Fruit fly (Drosophila melanogaster) whole organism, embryonic: ENCODE measurements around the gene Rpn2.
A peak's percentile ranks its signal among the peaks of the same experiment; 100 is the strongest.

ENCODE experiments used
- Abd-B ChIP-seq: fragments of 200-800 bp; sonication (Bioruptor generic); optimal IDR thresholded peaks from 2 replicates; lab custom pipeline; 2018; ENCODE audit warnings: missing biosample characterization, mild to moderate bottlenecking, missing genetic modification characterization, moderate library complexity
- CG10321 ChIP-seq: fragments of 200-800 bp; sonication (Bioruptor generic); IDR thresholded peaks from 2 replicates; pipeline ENCODE4 v1.3.6; 2022; ENCODE audit warnings: missing biosample characterization, missing genetic modification characterization
- CG11093 ChIP-seq: fragments of 200-800 bp; sonication (Bioruptor generic); IDR thresholded peaks from 3 replicates; pipeline ENCODE4 v1.3.6; 2022; ENCODE audit warnings: missing biosample characterization, missing genetic modification characterization
- CG11247 ChIP-seq: fragments of 200-800 bp; sonication (Bioruptor generic); IDR thresholded peaks from 2 replicates; pipeline ENCODE4 v1.3.6; 2022; ENCODE audit warnings: missing biosample characterization, missing genetic modification characterization
- CG12219 ChIP-seq: fragments of 200-800 bp; sonication (Bioruptor generic); optimal IDR thresholded peaks from 3 replicates; lab custom pipeline; 2018; ENCODE audit warnings: missing biosample characterization, mild to moderate bottlenecking, missing genetic modification characterization
- CG12236 ChIP-seq: fragments of 200-800 bp; sonication (Bioruptor generic); optimal IDR thresholded peaks from 2 replicates; lab custom pipeline; 2016; ENCODE audit warnings: missing biosample characterization, missing genetic modification characterization
- CG13775 ChIP-seq: fragments of 200-800 bp; sonication (Bioruptor generic); optimal IDR thresholded peaks from 3 replicates; lab custom pipeline; 2017; ENCODE audit warnings: missing biosample characterization, mild to moderate bottlenecking, missing genetic modification characterization
- CG14441 ChIP-seq: fragments of 200-800 bp; sonication (Bioruptor generic); IDR thresholded peaks from 2 replicates; pipeline ENCODE4 v1.3.6; 2022; ENCODE audit warnings: missing biosample characterization, missing genetic modification characterization
- CG16779 ChIP-seq: fragments of 200-800 bp; sonication (Bioruptor generic); IDR thresholded peaks from 2 replicates; pipeline ENCODE4 v1.3.6; 2022; ENCODE audit warnings: missing biosample characterization, missing genetic modification characterization
- CG1792 ChIP-seq: fragments of 200-800 bp; sonication (Bioruptor generic); optimal IDR thresholded peaks from 2 replicates; lab custom pipeline; 2016; ENCODE audit warnings: missing biosample characterization, missing genetic modification characterization
- CG2116 ChIP-seq: fragments of 200-800 bp; sonication (Bioruptor generic); optimal IDR thresholded peaks from 3 replicates; lab custom pipeline; 2018; ENCODE audit warnings: missing biosample characterization, mild to moderate bottlenecking, missing genetic modification characterization
- CG30403 ChIP-seq: fragments of 200-800 bp; sonication (Bioruptor generic); optimal IDR thresholded peaks from 3 replicates; lab custom pipeline; 2016; ENCODE audit warnings: missing biosample characterization, missing genetic modification characterization
- CG3995 ChIP-seq: fragments of 200-800 bp; sonication (Bioruptor generic); optimal IDR thresholded peaks from 3 replicates; lab custom pipeline; 2016; ENCODE audit warnings: missing biosample characterization, missing genetic modification characterization
- CG42726 ChIP-seq: fragments of 200-800 bp; sonication (Bioruptor generic); IDR thresholded peaks from 2 replicates; pipeline ENCODE4 v1.3.6; 2022; ENCODE audit warnings: missing biosample characterization, missing genetic modification characterization; ENCODE audit not compliant: partially characterized antibody
- CG4328 ChIP-seq: fragments of 200-800 bp; sonication (Bioruptor generic); optimal IDR thresholded peaks from 3 replicates; lab custom pipeline; 2017; ENCODE audit warnings: missing biosample characterization, missing genetic modification reagents, missing genetic modification characterization
- CG8944 ChIP-seq: fragments of 200-800 bp; sonication (Bioruptor generic); optimal IDR thresholded peaks from 3 replicates; lab custom pipeline; 2016; ENCODE audit warnings: missing biosample characterization, missing genetic modification characterization
- CG9215 ChIP-seq: fragments of 200-800 bp; sonication (Bioruptor generic); IDR thresholded peaks from 2 replicates; pipeline ENCODE4 v1.3.6; 2022; ENCODE audit warnings: missing biosample characterization, missing genetic modification characterization
- Dad ChIP-seq: fragments of 200-800 bp; sonication (Bioruptor generic); optimal IDR thresholded peaks from 3 replicates; lab custom pipeline; 2016; ENCODE audit warnings: missing biosample characterization, missing genetic modification characterization
- Dek ChIP-seq: fragments of 200-800 bp; sonication (Bioruptor generic); optimal IDR thresholded peaks from 3 replicates; lab custom pipeline; 2019; ENCODE audit warnings: missing biosample characterization, mild to moderate bottlenecking, missing genetic modification characterization, moderate library complexity
- Dip2 ChIP-seq: fragments of 200-800 bp; sonication (Bioruptor generic); IDR thresholded peaks from 2 replicates; pipeline ENCODE4 v1.3.6; 2022; ENCODE audit warnings: missing biosample characterization, missing genetic modification characterization
- Fer3 ChIP-seq: fragments of 200-800 bp; sonication (Bioruptor generic); optimal IDR thresholded peaks from 2 replicates; lab custom pipeline; 2018; ENCODE audit warnings: missing biosample characterization, mild to moderate bottlenecking, missing genetic modification characterization, moderate library complexity
- HLH4C ChIP-seq: fragments of 200-800 bp; sonication (Bioruptor generic); IDR thresholded peaks from 3 replicates; pipeline ENCODE4 v1.3.6; 2022; ENCODE audit warnings: missing biosample characterization, missing genetic modification characterization; ENCODE audit not compliant: partially characterized antibody
- Hr78 ChIP-seq, 2 experiments: fragments of 200-800 bp in 1 of 2; fragments of >200 bp in 1 of 2; sonication (Bioruptor generic) in 1 of 2; optimal IDR thresholded peaks; 2 replicates each; lab custom pipeline; 2017 to 2019; ENCODE audit warnings: missing biosample characterization in 2 of 2, missing genetic modification characterization in 2 of 2, mild to moderate bottlenecking in 1 of 2, moderate library complexity in 1 of 2
- MTF-1 ChIP-seq: fragments of 200-800 bp; sonication (Bioruptor generic); optimal IDR thresholded peaks from 2 replicates; lab custom pipeline; 2018; ENCODE audit warnings: missing biosample characterization, mild to moderate bottlenecking, missing genetic modification characterization, borderline replicate concordance
- Max ChIP-seq: fragments of 200-800 bp; sonication (Bioruptor generic); optimal IDR thresholded peaks from 2 replicates; lab custom pipeline; 2016; ENCODE audit warnings: missing biosample characterization, mild to moderate bottlenecking, missing genetic modification characterization
- Meics ChIP-seq: fragments of 200-800 bp; sonication (Bioruptor generic); optimal IDR thresholded peaks from 2 replicates; lab custom pipeline; 2017; ENCODE audit warnings: missing biosample characterization, mild to moderate bottlenecking, missing genetic modification characterization
- NC2α ChIP-seq: fragments of 200-800 bp; sonication (Bioruptor generic); optimal IDR thresholded peaks from 2 replicates; lab custom pipeline; 2016; ENCODE audit warnings: missing biosample characterization, missing genetic modification characterization
- NC2β ChIP-seq: fragments of 200-800 bp; sonication (Bioruptor generic); optimal IDR thresholded peaks from 2 replicates; lab custom pipeline; 2016; ENCODE audit warnings: missing biosample characterization, missing genetic modification characterization
- NfI ChIP-seq: fragments of 200-800 bp; sonication (Bioruptor generic); optimal IDR thresholded peaks from 3 replicates; lab custom pipeline; 2018; ENCODE audit warnings: missing biosample characterization, mild to moderate bottlenecking, missing genetic modification characterization, moderate library complexity
- Ravus ChIP-seq: fragments of 200-800 bp; sonication (Bioruptor generic); IDR thresholded peaks from 2 replicates; pipeline ENCODE4 v1.3.6; 2022; ENCODE audit warnings: missing biosample characterization, missing genetic modification characterization
- Ssrp ChIP-seq: fragments of 200-800 bp; sonication (Bioruptor generic); optimal IDR thresholded peaks from 2 replicates; lab custom pipeline; 2018; ENCODE audit warnings: missing biosample characterization, mild to moderate bottlenecking, missing genetic modification characterization, moderate library complexity
- da ChIP-seq: fragments of 200-800 bp; sonication (Bioruptor generic); optimal IDR thresholded peaks from 2 replicates; lab custom pipeline; 2016; ENCODE audit warnings: missing biosample characterization, missing genetic modification characterization
- eve ChIP-seq, 2 experiments: fragments of >200 bp; optimal IDR thresholded peaks; 2 replicates each; lab custom pipeline; 2017; ENCODE audit warnings: missing biosample characterization in 2 of 2, missing genetic modification characterization in 2 of 2
- exex ChIP-seq: fragments of 200-800 bp; sonication (Bioruptor generic); optimal IDR thresholded peaks from 4 replicates; lab custom pipeline; 2018; ENCODE audit warnings: missing biosample characterization, mild to moderate bottlenecking, missing genetic modification characterization, moderate library complexity
- fd96Cb ChIP-seq: fragments of 200-800 bp; sonication (Bioruptor generic); optimal IDR thresholded peaks from 2 replicates; lab custom pipeline; 2018; ENCODE audit warnings: missing biosample characterization, mild to moderate bottlenecking, missing genetic modification characterization, moderate library complexity
- lab ChIP-seq: fragments of 200-800 bp; sonication (Bioruptor generic); optimal IDR thresholded peaks from 3 replicates; lab custom pipeline; 2017; ENCODE audit warnings: missing biosample characterization, missing genetic modification characterization, mild to moderate bottlenecking, moderate library complexity, missing genetic modification reagents
- lov ChIP-seq, 2 experiments: fragments of 200-800 bp in 1 of 2; fragments of >200 bp in 1 of 2; sonication (Bioruptor generic) in 1 of 2; IDR thresholded peaks in 1 of 2; optimal IDR thresholded peaks in 1 of 2; 2 replicates in 1 of 2; 3 replicates in 1 of 2; pipeline versions ENCODE4 v1.3.6 to Lab custom; 2017 to 2022; ENCODE audit warnings: missing biosample characterization in 1 of 2, missing genetic modification characterization in 1 of 2
- luna ChIP-seq: fragments of 200-800 bp; sonication (Bioruptor generic); optimal IDR thresholded peaks from 2 replicates; lab custom pipeline; 2016; ENCODE audit warnings: missing biosample characterization, missing genetic modification characterization
- nom ChIP-seq: fragments of 200-800 bp; sonication (Bioruptor generic); optimal IDR thresholded peaks from 2 replicates; lab custom pipeline; 2017; ENCODE audit warnings: missing biosample characterization, missing genetic modification characterization, mild to moderate bottlenecking, moderate library complexity, missing genetic modification reagents
- org-1 ChIP-seq: fragments of 200-800 bp; sonication (Bioruptor generic); optimal IDR thresholded peaks from 2 replicates; lab custom pipeline; 2017; ENCODE audit warnings: missing biosample characterization, missing genetic modification characterization
- otp ChIP-seq: fragments of 200-800 bp; sonication (Bioruptor generic); IDR thresholded peaks from 3 replicates; pipeline ENCODE4, ENCODE4 v1.3.6; 2022; ENCODE audit warnings: missing biosample characterization, missing genetic modification characterization
- pros ChIP-seq: fragments of 200-800 bp; sonication (Bioruptor generic); optimal IDR thresholded peaks from 3 replicates; lab custom pipeline; 2019; ENCODE audit warnings: missing biosample characterization, mild to moderate bottlenecking, missing genetic modification characterization, moderate library complexity
- seq ChIP-seq: fragments of 200-800 bp; sonication (Bioruptor generic); IDR thresholded peaks from 2 replicates; pipeline ENCODE4 v1.3.6; 2022; ENCODE audit warnings: missing biosample characterization, missing genetic modification characterization
- sug ChIP-seq: fragments of 200-800 bp; optimal IDR thresholded peaks from 2 replicates; lab custom pipeline; 2019; ENCODE audit warnings: missing biosample characterization, mild to moderate bottlenecking, missing genetic modification characterization, moderate library complexity
- twi ChIP-seq: fragments of 200-800 bp; optimal IDR thresholded peaks from 2 replicates; lab custom pipeline; 2019; ENCODE audit warnings: missing biosample characterization, mild to moderate bottlenecking, missing genetic modification characterization, moderate library complexity
- usp ChIP-seq: fragments of >200 bp; optimal IDR thresholded peaks from 2 replicates; lab custom pipeline; 2017; ENCODE audit warnings: missing biosample characterization, missing genetic modification characterization
- zfh1 ChIP-seq: fragments of 200-800 bp; sonication (Bioruptor generic); IDR thresholded peaks from 3 replicates; pipeline ENCODE4 v1.3.6; 2022; ENCODE audit warnings: missing biosample characterization, missing genetic modification characterization

Rpn2 gene

dm6 chr3R:29157418-29158398 lies 4.4 kb downstream of the Rpn2 start, which contains the start of gene rdog (continued):
- peak; percentile 65 for TF ChIP-seq Dek (tag; lab: Kevin White, UChicago)
- TF ChIP-seq lab (GFP tag; lab: Kevin White, UChicago) = peak; percentile 84
- TF ChIP-seq CG11247 (GFP tag; lab: Robert Waterston, UW) = 0 out of 2 replicates have a peak, but pooled peaks have one; percentile 37
- 0 out of 3 replicates have a peak, but pooled peaks have one; percentile 43 for TF ChIP-seq CG11093 (GFP tag; lab: Robert Waterston, UW)
- 0 out of 2 replicates have a peak, but pooled peaks have one; percentile 37 for TF ChIP-seq CG9215 (GFP tag; lab: Robert Waterston, UW)
- peak; percentile 72 for TF ChIP-seq NfI
- peak; percentile 45 for TF ChIP-seq seq (GFP tag; lab: Robert Waterston, UW)
- TF ChIP-seq eve (GFP tag; optimal IDR thresholded peaks at IDR 0.05; lab: Kevin White, UChicago) = no peak
- TF ChIP-seq zfh1 (GFP tag; lab: Robert Waterston, UW) = peak; percentile 50; the same call in 1 of the 3 replicates
- TF ChIP-seq CG42726 (GFP tag; lab: Robert Waterston, UW) = no peak
- peak; percentile 20 for TF ChIP-seq da
- peak; percentile 88 for TF ChIP-seq CG30403 (GFP tag; lab: Kevin White, UChicago)
- TF ChIP-seq CG13775 (GFP tag; lab: Kevin White, UChicago) = peak; percentile 84
- TF ChIP-seq fd96Cb (tag; lab: Kevin White, UChicago) = peak; percentile 73
- peak; percentile 91 for TF ChIP-seq CG3995
- TF ChIP-seq Abd-B = peak; percentile 88
- TF ChIP-seq NC2β (GFP tag; lab: Kevin White, UChicago) = peak; percentile 85
- no peak for TF ChIP-seq Ravus (GFP tag; lab: Robert Waterston, UW)
- TF ChIP-seq CG12236 (GFP tag; lab: Kevin White, UChicago) = peak; percentile 68
- TF ChIP-seq CG14441 (GFP tag; lab: Robert Waterston, UW) = peak; percentile 55
- peak; percentile 41 for TF ChIP-seq Dad
- peak; percentile 24 for TF ChIP-seq CG4328 (GFP tag; lab: Kevin White, UChicago)
- no peak for TF ChIP-seq HLH4C (GFP tag; lab: Robert Waterston, UW)
- peak; percentile 93 for TF ChIP-seq Max
- no peak for TF ChIP-seq Hr78 (GFP tag; optimal IDR thresholded peaks at IDR 0.05; lab: Kevin White, UChicago)
- TF ChIP-seq org-1 (GFP tag; lab: Kevin White, UChicago) = peak; percentile 68
- TF ChIP-seq usp (GFP tag; lab: Kevin White, UChicago) = no peak
- peak; percentile 66 for TF ChIP-seq twi (tag; lab: Kevin White, UChicago)
- TF ChIP-seq pros (GFP tag; lab: Kevin White, UChicago) = no peak
- TF ChIP-seq CG1792 (GFP tag; lab: Kevin White, UChicago) = peak; percentile 61
- TF ChIP-seq luna (GFP tag; lab: Kevin White, UChicago) = peak; percentile 47
- no peak for TF ChIP-seq lov (optimal IDR thresholded peaks at IDR 0.05; lab: Kevin White, UChicago)
- no peak for TF ChIP-seq lov (GFP tag; IDR thresholded peaks at IDR 0.05; lab: Robert Waterston, UW)
- TF ChIP-seq MTF-1 (GFP tag; lab: Kevin White, UChicago) = no peak
- no peak for TF ChIP-seq Dip2
- peak; percentile 72 for TF ChIP-seq nom (GFP tag; lab: Kevin White, UChicago)
- peak; percentile 38; the same call in 1 of the 3 replicates for TF ChIP-seq otp (GFP tag; lab: Robert Waterston, UW)
- peak; percentile 77 for TF ChIP-seq sug
- TF ChIP-seq NC2α (GFP tag; lab: Kevin White, UChicago) = peak; percentile 58
- no peak for TF ChIP-seq exex (tag; lab: Kevin White, UChicago)
- peak; percentile 69 for TF ChIP-seq CG2116 (GFP tag; lab: Kevin White, UChicago)
- TF ChIP-seq Ssrp = peak; percentile 85
- peak; percentile 81 for TF ChIP-seq Meics
- TF ChIP-seq CG12219 (GFP tag; lab: Kevin White, UChicago) = peak; percentile 72
- TF ChIP-seq Fer3 (tag; lab: Kevin White, UChicago) = peak; percentile 56
- TF ChIP-seq CG16779 = no peak
- peak; percentile 68 for TF ChIP-seq CG8944 (GFP tag; lab: Kevin White, UChicago)
- TF ChIP-seq CG10321 = no peak
